Fruit fly (Drosophila melanogaster) whole organism, adult: Measurements from ENCODE around the gene Gem2.

Experiments used
- CG12768 ChIP-seq: fragments of 200-800 bp; sonication (Bioruptor generic); optimal IDR thresholded peaks from 2 replicates; lab custom pipeline; 2017; ENCODE audit warnings: missing biosample characterization, missing genetic modification characterization, mild to moderate bottlenecking, moderate library complexity, missing genetic modification reagents
- CG14711 ChIP-seq: fragments of 200-800 bp; sonication (Bioruptor generic); optimal IDR thresholded peaks from 2 replicates; lab custom pipeline; 2018; ENCODE audit warnings: missing biosample characterization, mild to moderate bottlenecking, missing genetic modification characterization, moderate library complexity
- CG1620 ChIP-seq: fragments of 200-800 bp; sonication (Bioruptor generic); optimal IDR thresholded peaks from 2 replicates; lab custom pipeline; 2016; ENCODE audit warnings: missing biosample characterization, missing genetic modification characterization
- CG5204 ChIP-seq: fragments of 200-800 bp; sonication (Bioruptor generic); optimal IDR thresholded peaks from 2 replicates; lab custom pipeline; 2016; ENCODE audit warnings: missing biosample characterization, missing genetic modification characterization
- CG7045 ChIP-seq: fragments of 200-800 bp; sonication (Bioruptor generic); optimal IDR thresholded peaks from 2 replicates; lab custom pipeline; 2017; ENCODE audit warnings: missing biosample characterization, mild to moderate bottlenecking, missing genetic modification characterization
- CG7101 ChIP-seq: fragments of 200-800 bp; sonication (Bioruptor generic); optimal IDR thresholded peaks from 2 replicates; lab custom pipeline; 2018; ENCODE audit warnings: missing biosample characterization, mild to moderate bottlenecking, missing genetic modification characterization, moderate library complexity
- Clk ChIP-seq: fragments of 200-800 bp; sonication (Bioruptor generic); optimal IDR thresholded peaks from 2 replicates; lab custom pipeline; 2017; ENCODE audit warnings: missing biosample characterization, missing genetic modification characterization
- Hr96 ChIP-seq: fragments of 200-800 bp; sonication (Bioruptor generic); optimal IDR thresholded peaks from 2 replicates; lab custom pipeline; 2016; ENCODE audit warnings: missing biosample characterization, missing genetic modification characterization
- Mnt ChIP-seq: fragments of 200-800 bp; sonication (Bioruptor generic); optimal IDR thresholded peaks from 2 replicates; lab custom pipeline; 2016; ENCODE audit warnings: missing biosample characterization, mild to moderate bottlenecking, missing genetic modification characterization
- cic ChIP-seq: fragments of 200-800 bp; sonication (Bioruptor generic); optimal IDR thresholded peaks from 2 replicates; lab custom pipeline; 2017; ENCODE audit warnings: missing biosample characterization, mild to moderate bottlenecking, missing genetic modification characterization, moderate library complexity
- cnc ChIP-seq, 2 experiments: fragments of >200 bp; optimal IDR thresholded peaks; 2 replicates each; lab custom pipeline; 2017
- kay ChIP-seq: fragments of 200-800 bp; sonication (Bioruptor generic); peaks from one replicate; lab custom pipeline; 2016; ENCODE audit warnings: missing biosample characterization, missing genetic modification characterization, borderline replicate concordance
- pad ChIP-seq: fragments of 200-800 bp; sonication (Bioruptor generic); optimal IDR thresholded peaks from 3 replicates; lab custom pipeline; 2017; ENCODE audit warnings: missing biosample characterization, missing genetic modification characterization, mild to moderate bottlenecking, moderate library complexity, missing genetic modification reagents
- tj ChIP-seq: fragments of 200-800 bp; sonication (Bioruptor generic); optimal IDR thresholded peaks from 3 replicates; lab custom pipeline; 2017; ENCODE audit warnings: missing biosample characterization, mild to moderate bottlenecking, missing genetic modification characterization, moderate library complexity

- TF ChIP-seq CG7045 (GFP tag; lab: Kevin White, UChicago) = no peak
- TF ChIP-seq CG7101 = no peak
- no peak for TF ChIP-seq cnc (optimal IDR thresholded peaks at IDR 0.05; lab: Kevin White, UChicago)
- TF ChIP-seq tj (GFP tag; lab: Kevin White, UChicago) = no peak
- TF ChIP-seq Mnt = no peak
- no peak for TF ChIP-seq Hr96 (GFP tag; lab: Kevin White, UChicago)
- no peak for TF ChIP-seq CG14711
- no peak for TF ChIP-seq CG12768 (GFP tag; lab: Kevin White, UChicago)
- no peak for TF ChIP-seq Clk (GFP tag; lab: Kevin White, UChicago)
- TF ChIP-seq CG1620 (GFP tag; lab: Kevin White, UChicago) = no peak
- TF ChIP-seq CG5204 = no peak
- no peak for TF ChIP-seq pad (GFP tag; lab: Kevin White, UChicago)
- TF ChIP-seq kay (GFP tag; lab: Kevin White, UChicago) = peak; percentile 70
- no peak for TF ChIP-seq cic (GFP tag; lab: Kevin White, UChicago)
Measured at dm6 chr3L:19075976-19076375, 24.2 kb downstream of the Gem2 start.
